Worm (Caenorhabditis elegans) whole organism, young adult: Measurements from ENCODE around the gene R148.3.

ENCODE experiments used
- B0019.2 ChIP-seq: fragments of 200-800 bp; sonication (Bioruptor generic); conservative IDR thresholded peaks from 2 replicates; pipeline ENCODE4 v1.3.6; 2022; ENCODE audit warnings: missing genetic modification reagents, missing genetic modification characterization, missing compliant biosample characterization
- F10E7.11 ChIP-seq: sonication (generic microtip); optimal IDR thresholded peaks from 2 replicates; lab custom pipeline; 2017; ENCODE audit warnings: mild to moderate bottlenecking, missing genetic modification characterization, moderate library complexity, missing compliant biosample characterization
- F23B12.7 ChIP-seq: sonication (generic microtip); optimal IDR thresholded peaks from 2 replicates; lab custom pipeline; 2017; ENCODE audit warnings: missing genetic modification characterization, mild to moderate bottlenecking, missing compliant biosample characterization, antibody characterized with exemption, moderate library complexity; ENCODE audit not compliant: insufficient read depth
- F39B2.1 ChIP-seq: fragments of 200-800 bp; sonication (Bioruptor generic); IDR thresholded peaks from 2 replicates; pipeline ENCODE4 v1.3.6; 2022; ENCODE audit warnings: missing genetic modification reagents, missing genetic modification characterization, missing compliant biosample characterization
- F55B11.4 ChIP-seq: sonication (generic microtip); optimal IDR thresholded peaks from 2 replicates; lab custom pipeline; 2016; ENCODE audit warnings: missing compliant biosample characterization, missing genetic modification characterization, borderline replicate concordance; ENCODE audit not compliant: insufficient read depth
- Y53G8AR.9 ChIP-seq: fragments of 200-800 bp; sonication (Bioruptor generic); conservative IDR thresholded peaks from 2 replicates; pipeline ENCODE4 v1.3.6; 2022; ENCODE audit warnings: missing genetic modification reagents, missing genetic modification characterization, missing compliant biosample characterization
- Y67H2A.10 ChIP-seq: fragments of 200-800 bp; sonication (Bioruptor generic); conservative IDR thresholded peaks from 2 replicates; pipeline ENCODE4 v1.3.6; 2022; ENCODE audit warnings: missing genetic modification reagents, missing genetic modification characterization, missing compliant biosample characterization
- aptf-2 ChIP-seq: fragments of 200-800 bp; sonication (Bioruptor generic); conservative IDR thresholded peaks from 2 replicates; pipeline ENCODE4 v1.3.6; 2022; ENCODE audit warnings: missing genetic modification reagents, missing genetic modification characterization, missing compliant biosample characterization
- attf-3 ChIP-seq: fragments of 200-800 bp; sonication (Bioruptor generic); conservative IDR thresholded peaks from 2 replicates; pipeline ENCODE4 v1.3.6; 2022; ENCODE audit warnings: missing genetic modification reagents, missing genetic modification characterization, missing compliant biosample characterization
- bed-1 ChIP-seq: fragments of 200-800 bp; sonication (Bioruptor generic); IDR thresholded peaks from 2 replicates; pipeline ENCODE4 v1.3.6; 2022; ENCODE audit warnings: missing genetic modification reagents, missing genetic modification characterization, missing compliant biosample characterization
- cebp-1 ChIP-seq, 2 experiments: fragments of 200-800 bp in 1 of 2; sonication (Bioruptor generic) in 1 of 2; sonication (generic microtip) in 1 of 2; IDR thresholded peaks in 1 of 2; optimal IDR thresholded peaks in 1 of 2; 2 replicates each; pipeline versions ENCODE4 v1.3.6 to Lab custom; 2017 to 2022; ENCODE audit warnings: missing compliant biosample characterization in 2 of 2, missing genetic modification characterization in 2 of 2, mild to moderate bottlenecking in 1 of 2, missing genetic modification reagents in 1 of 2, moderate library complexity in 1 of 2
- cebp-2 ChIP-seq: fragments of 200-800 bp; sonication (Bioruptor generic); IDR thresholded peaks from 2 replicates; pipeline ENCODE4 v1.3.6; 2022; ENCODE audit warnings: missing genetic modification characterization, missing compliant biosample characterization
- ceh-58 ChIP-seq: fragments of 200-800 bp; sonication (Bioruptor generic); IDR thresholded peaks from 2 replicates; pipeline ENCODE4 v1.3.6; 2022; ENCODE audit warnings: missing genetic modification characterization, missing compliant biosample characterization
- ceh-91 ChIP-seq: fragments of 200-800 bp; sonication (Bioruptor generic); IDR thresholded peaks from 2 replicates; pipeline ENCODE4 v1.3.6; 2022; ENCODE audit warnings: missing genetic modification reagents, missing genetic modification characterization, missing compliant biosample characterization
- egl-18 ChIP-seq: fragments of 200-800 bp; sonication (Bioruptor generic); IDR thresholded peaks from 2 replicates; pipeline ENCODE4 v1.3.6; 2022; ENCODE audit warnings: missing genetic modification reagents, missing genetic modification characterization, missing compliant biosample characterization
- egl-44 ChIP-seq: fragments of 200-800 bp; sonication (Bioruptor generic); IDR thresholded peaks from 2 replicates; pipeline ENCODE4 v1.3.6; 2022; ENCODE audit warnings: missing genetic modification reagents, missing genetic modification characterization, missing compliant biosample characterization
- fkh-3 ChIP-seq: sonication (generic microtip); optimal IDR thresholded peaks from 2 replicates; lab custom pipeline; 2016; ENCODE audit warnings: mild to moderate bottlenecking, missing genetic modification characterization, missing compliant biosample characterization
- gei-17 ChIP-seq: fragments of 200-800 bp; sonication (Bioruptor generic); optimal IDR thresholded peaks from 2 replicates; lab custom pipeline; 2018; ENCODE audit warnings: mild to moderate bottlenecking, missing genetic modification characterization, missing compliant biosample characterization
- him-1 ChIP-seq: sonication (generic microtip); optimal IDR thresholded peaks from 2 replicates; lab custom pipeline; 2016; ENCODE audit warnings: missing genotype, missing genetic modification reagents, missing genetic modification characterization, missing compliant biosample characterization
- hlh-26 ChIP-seq: fragments of 200-800 bp; sonication (Bioruptor generic); conservative IDR thresholded peaks from 2 replicates; pipeline ENCODE4 v1.3.6; 2022; ENCODE audit warnings: missing genetic modification reagents, missing genetic modification characterization, missing compliant biosample characterization
- hmg-1.2 ChIP-seq: fragments of 200-800 bp; sonication (Bioruptor generic); IDR thresholded peaks from 2 replicates; pipeline ENCODE4 v1.3.6; 2022; ENCODE audit warnings: missing genetic modification reagents, missing genetic modification characterization, missing compliant biosample characterization
- lag-1 ChIP-seq: fragments of 200-800 bp; sonication (Bioruptor generic); IDR thresholded peaks from 2 replicates; pipeline ENCODE4 v1.3.6; 2022; ENCODE audit warnings: missing genetic modification reagents, missing genetic modification characterization, missing compliant biosample characterization
- let-526 ChIP-seq: fragments of 200-800 bp; sonication (Bioruptor generic); IDR thresholded peaks from 2 replicates; pipeline ENCODE4 v1.3.6; 2022; ENCODE audit warnings: missing genetic modification reagents, missing genetic modification characterization, missing compliant biosample characterization
- lin-35 ChIP-seq, 3 experiments: fragments of 150-350 bp in 2 of 3; sonication (generic microtip) in 1 of 3; optimal IDR thresholded peaks; 2 replicates each; lab custom pipeline; 2014 to 2018; ENCODE audit warnings: missing biosample characterization in 3 of 3, missing genetic modification characterization in 3 of 3, missing genetic modification reagents in 3 of 3
- lin-54 ChIP-seq: fragments of 200-800 bp; sonication (Bioruptor generic); optimal IDR thresholded peaks from 2 replicates; lab custom pipeline; 2018; ENCODE audit warnings: mild to moderate bottlenecking, missing genetic modification characterization, missing compliant biosample characterization
- madf-6 ChIP-seq: fragments of 200-800 bp; sonication (Bioruptor generic); IDR thresholded peaks from 2 replicates; pipeline ENCODE4 v1.3.6; 2022; ENCODE audit warnings: missing genetic modification reagents, missing genetic modification characterization, missing compliant biosample characterization
- mel-28 ChIP-seq: sonication (generic microtip); optimal IDR thresholded peaks from 2 replicates; lab custom pipeline; 2016; ENCODE audit warnings: borderline replicate concordance, mild to moderate bottlenecking, missing genetic modification characterization, missing compliant biosample characterization
- mxl-1 ChIP-seq: sonication (generic microtip); optimal IDR thresholded peaks from 2 replicates; lab custom pipeline; 2016; ENCODE audit warnings: missing genetic modification characterization, missing compliant biosample characterization
- nhr-179 ChIP-seq: sonication (generic microtip); optimal IDR thresholded peaks from 2 replicates; lab custom pipeline; 2016; ENCODE audit warnings: mild to moderate bottlenecking, missing genetic modification characterization, missing compliant biosample characterization
- nhr-80 ChIP-seq: sonication (generic microtip); optimal IDR thresholded peaks from 2 replicates; lab custom pipeline; 2016; ENCODE audit warnings: missing genetic modification characterization, missing compliant biosample characterization
- pbrm-1 ChIP-seq: fragments of 200-800 bp; sonication (Bioruptor generic); IDR thresholded peaks from 2 replicates; pipeline ENCODE4 v1.3.6; 2022; ENCODE audit warnings: missing genetic modification reagents, missing genetic modification characterization, missing compliant biosample characterization
- pha-4 ChIP-seq: fragments of 150-350 bp; sonication (generic microtip); optimal IDR thresholded peaks from 2 replicates; lab custom pipeline; 2014; ENCODE audit warnings: missing biosample characterization, missing genetic modification reagents, missing genetic modification characterization
- rcor-1 ChIP-seq: fragments of 200-800 bp; sonication (Bioruptor generic); IDR thresholded peaks from 2 replicates; pipeline ENCODE4 v1.3.6; 2022; ENCODE audit warnings: missing genetic modification reagents, missing genetic modification characterization, missing compliant biosample characterization
- sdz-38 ChIP-seq: sonication (generic microtip); optimal IDR thresholded peaks from 2 replicates; lab custom pipeline; 2016; ENCODE audit warnings: missing genotype, missing genetic modification characterization, missing compliant biosample characterization
- tbp1 ChIP-seq: fragments of 200-800 bp; sonication (Bioruptor generic); optimal IDR thresholded peaks from 2 replicates; lab custom pipeline; 2018; ENCODE audit warnings: mild to moderate bottlenecking, missing genetic modification characterization, missing compliant biosample characterization
- tbx-9 ChIP-seq: sonication (generic microtip); optimal IDR thresholded peaks from 2 replicates; lab custom pipeline; 2016; ENCODE audit warnings: borderline replicate concordance, missing genetic modification characterization, inconsistent platforms, missing compliant biosample characterization
- zfh-2 ChIP-seq: fragments of 200-800 bp; sonication (Bioruptor generic); conservative IDR thresholded peaks from 2 replicates; pipeline ENCODE4 v1.3.6; 2022; ENCODE audit warnings: missing genetic modification reagents, missing genetic modification characterization, missing compliant biosample characterization
- ztf-3 ChIP-seq: fragments of 200-800 bp; sonication (Bioruptor generic); optimal IDR thresholded peaks from 2 replicates; lab custom pipeline; 2018; ENCODE audit warnings: mild to moderate bottlenecking, missing genetic modification characterization, missing compliant biosample characterization

The R148.3 gene

DNA sequence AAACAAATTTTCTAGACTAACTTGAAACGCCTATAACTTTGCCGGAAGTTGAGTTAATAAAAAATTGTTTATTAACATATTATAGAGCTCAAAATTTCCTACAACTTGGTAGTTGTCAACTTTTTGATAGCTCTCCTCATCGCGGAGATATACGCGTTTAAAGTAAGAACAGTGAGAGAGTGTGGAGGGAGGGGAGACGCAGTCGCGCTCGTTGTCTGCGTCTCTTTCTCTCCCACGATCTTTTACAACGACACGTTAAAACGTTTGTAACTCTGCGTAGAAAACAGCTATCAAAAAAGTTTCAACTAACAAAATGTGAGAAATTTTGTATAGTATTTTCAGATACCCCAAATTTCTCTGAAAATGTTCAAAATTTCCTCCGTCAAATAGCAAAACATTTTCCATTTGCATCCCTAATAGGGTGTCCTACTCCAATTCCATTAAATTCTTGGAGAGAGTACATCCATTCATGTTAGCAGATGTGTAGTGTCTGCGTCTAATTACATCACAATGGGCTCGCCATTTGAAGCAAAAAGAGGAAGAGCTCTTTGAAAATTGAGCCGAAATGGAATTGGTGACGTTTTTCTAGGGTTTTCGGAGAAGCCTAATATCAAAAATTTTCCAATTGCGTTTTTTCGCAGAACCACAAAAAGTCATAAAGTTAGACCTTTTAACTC lies 38.7 kb upstream of the R148.3 start:
- no peak for TF ChIP-seq Y53G8AR.9 (GFP tag; lab: Robert Waterston, UW)
- TF ChIP-seq hmg-1.2 (GFP tag; lab: Robert Waterston, UW), result peak; percentile 57

DNA sequence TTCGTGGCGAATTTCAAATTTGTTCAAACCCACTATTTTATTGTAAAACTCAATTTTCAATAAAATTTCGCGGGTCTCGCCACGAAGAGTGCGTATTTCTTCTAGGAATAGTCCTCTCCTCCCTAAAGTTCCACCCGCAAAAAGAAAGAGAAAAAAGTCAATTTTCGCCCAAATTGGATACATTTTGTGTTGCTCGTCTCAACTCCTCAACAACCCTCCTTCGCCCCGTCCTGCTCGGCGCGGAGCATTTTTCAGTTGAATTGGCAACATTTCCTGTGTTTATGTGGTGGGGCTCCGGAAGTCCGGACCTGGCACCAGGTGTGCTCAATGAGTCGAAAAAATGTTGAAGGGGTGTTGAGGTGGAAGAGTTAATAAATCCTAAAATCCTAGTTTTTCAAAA lies 37.0 kb upstream of the R148.3 start:
- TF ChIP-seq pha-4 (tag; lab: Kevin White, UChicago) (no peak), F10E7.11 (tag; lab: Kevin White, UChicago) (no peak), madf-6 (GFP tag; lab: Robert Waterston, UW) (no peak), egl-44 (GFP tag; lab: Robert Waterston, UW) (no peak), gei-17 (GFP tag; lab: Kevin White, UChicago) (no peak), hlh-26 (GFP tag; lab: Robert Waterston, UW) (no peak), lin-35 (GFP tag; optimal IDR thresholded peaks at IDR 0.05; lab: Kevin White, UChicago) (no peak), nhr-179 (no peak), lag-1 (GFP tag; lab: Robert Waterston, UW) (no peak), tbx-9 (tag; lab: Kevin White, UChicago) (no peak), sdz-38 (tag; lab: Kevin White, UChicago) (no peak), F23B12.7 (no peak), F39B2.1 (GFP tag; lab: Robert Waterston, UW) (no peak), pbrm-1 (GFP tag; lab: Robert Waterston, UW) (no peak)

DNA sequence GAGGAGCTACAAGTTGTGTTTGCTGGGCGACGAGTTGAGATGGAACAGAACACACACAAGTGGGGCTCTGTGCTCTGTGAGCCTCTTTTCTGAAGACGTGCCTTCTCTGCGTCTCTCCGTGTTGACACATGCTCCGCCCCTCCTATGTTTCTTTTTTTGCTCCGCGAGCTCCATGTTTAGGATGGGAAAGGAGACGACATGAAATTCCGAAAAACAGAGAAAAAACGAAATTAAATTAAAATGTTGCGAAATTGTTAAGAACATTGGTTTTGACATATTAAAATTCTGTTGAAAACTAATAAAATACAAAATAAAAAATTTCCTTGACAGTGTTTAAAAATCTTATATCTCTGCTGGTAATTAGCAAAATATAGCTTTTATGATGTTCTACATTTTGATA lies 36.0 kb upstream of the R148.3 start, which contains the start of gene mec-12:
Gene mec-12 (minus strand): TSS at position 91 of the 400 bp plus-strand sequence.
- no peak for TF ChIP-seq hmg-1.2 (GFP tag; lab: Robert Waterston, UW)
- TF ChIP-seq tbp1, result no peak
- TF ChIP-seq zfh-2 (GFP tag; lab: Robert Waterston, UW), result 0 out of 2 replicates have a peak, but pooled peaks have one; percentile 11
- TF ChIP-seq attf-3, result no peak
- TF ChIP-seq cebp-1 (GFP tag; IDR thresholded peaks at IDR 0.05; lab: Robert Waterston, UW), result no peak
- peak; percentile 75 for TF ChIP-seq cebp-1 (tag; optimal IDR thresholded peaks at IDR 0.05; lab: Kevin White, UChicago)

DNA sequence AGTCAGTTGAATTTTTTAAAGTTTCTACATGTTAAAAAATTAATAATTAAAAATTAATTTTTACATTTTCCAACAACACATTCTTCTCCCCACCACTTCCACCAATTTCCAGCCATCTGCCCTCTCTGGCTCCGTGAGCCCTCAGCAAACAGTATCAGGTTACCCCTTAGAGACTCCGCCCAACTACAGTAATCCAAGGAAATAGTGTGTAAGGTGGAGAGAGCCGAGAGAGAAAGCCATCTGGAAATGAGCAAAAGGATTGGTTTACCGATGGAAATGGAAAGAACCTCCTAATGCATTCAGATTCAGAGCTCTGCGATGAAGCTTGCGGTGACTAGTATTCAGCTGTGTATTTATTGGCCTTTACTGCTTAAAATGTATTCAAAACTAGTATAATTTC lies 34.9 kb upstream of the R148.3 start:
- no peak for TF ChIP-seq madf-6 (GFP tag; lab: Robert Waterston, UW)
- no peak for TF ChIP-seq fkh-3
- no peak for TF ChIP-seq lin-54 (GFP tag; lab: Kevin White, UChicago)
- no peak for TF ChIP-seq let-526 (GFP tag; lab: Robert Waterston, UW)
- TF ChIP-seq Y67H2A.10 (GFP tag; lab: Robert Waterston, UW), result no peak
- no peak for TF ChIP-seq ceh-58 (GFP tag; lab: Robert Waterston, UW)
- TF ChIP-seq B0019.2 (GFP tag; lab: Robert Waterston, UW), result no peak
- TF ChIP-seq nhr-80 (tag; lab: Kevin White, UChicago), result no peak
- TF ChIP-seq rcor-1, result no peak
- no peak for TF ChIP-seq bed-1 (GFP tag; lab: Robert Waterston, UW)
- no peak for TF ChIP-seq cebp-2 (GFP tag; lab: Robert Waterston, UW)
- TF ChIP-seq mel-28 (tag; lab: Kevin White, UChicago), result no peak
- TF ChIP-seq F55B11.4 (tag; lab: Kevin White, UChicago), result no peak
- no peak for TF ChIP-seq mxl-1 (tag; lab: Kevin White, UChicago)
- TF ChIP-seq ceh-91, result no peak
- TF ChIP-seq him-1 (tag; lab: Kevin White, UChicago), result no peak
- TF ChIP-seq zfh-2 (GFP tag; lab: Robert Waterston, UW), result no peak
- no peak for TF ChIP-seq egl-18 (GFP tag; lab: Robert Waterston, UW)
- no peak for TF ChIP-seq aptf-2 (GFP tag; lab: Robert Waterston, UW)
- no peak for TF ChIP-seq ztf-3 (GFP tag; lab: Kevin White, UChicago)
